Worm (Caenorhabditis elegans): ENCODE results near the gene cest-32.

DNA sequence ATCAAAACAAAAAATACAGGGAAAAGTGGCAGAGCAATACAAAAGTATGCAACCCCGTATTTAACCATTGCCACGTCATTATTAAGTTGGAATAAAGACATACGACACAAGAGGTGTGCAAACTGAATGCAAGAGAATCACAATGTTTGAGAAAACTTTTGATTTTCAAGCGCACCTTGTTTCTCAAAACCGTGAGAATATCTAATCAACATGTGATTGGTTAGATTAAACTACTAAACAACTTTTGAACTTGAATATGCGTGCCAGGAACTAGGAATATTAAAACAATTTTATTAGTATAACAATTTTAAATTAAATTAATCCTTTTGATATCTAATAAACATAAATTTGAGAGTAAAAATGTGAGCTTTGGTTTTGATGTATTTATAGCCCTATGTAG is 25.8 kb upstream of the cest-32 start, which contains the start of gene srt-70:
- TF ChIP-seq ztf-16 (tag; optimal IDR thresholded peaks at IDR 0.05) (no peak), elt-2 (tag; optimal IDR thresholded peaks at IDR 0.05) (no peak), unc-55 (GFP tag; optimal IDR thresholded peaks at IDR 0.05) (no peak), rnt-1 (tag; optimal IDR thresholded peaks at IDR 0.05) (no peak), nfya-1 (tag; optimal IDR thresholded peaks at IDR 0.05) (no peak), pax-1 (tag; optimal IDR thresholded peaks at IDR 0.05) (no peak), fkh-10 (GFP tag; optimal IDR thresholded peaks at IDR 0.05) (no peak), che-1 (tag; optimal IDR thresholded peaks at IDR 0.05) (no peak), dmd-4 (tag; optimal IDR thresholded peaks at IDR 0.05; ENCODE audit: borderline replicate concordance) (no peak), pat-9 (tag; optimal IDR thresholded peaks at IDR 0.05) (no peak), pha-2 (tag; optimal IDR thresholded peaks at IDR 0.05) (no peak), zip-5 (tag; optimal IDR thresholded peaks at IDR 0.05) (no peak)

All from whole organism, late embryonic.